Worm (Caenorhabditis elegans): Measurements from ENCODE around the gene fic-1.

DNA sequence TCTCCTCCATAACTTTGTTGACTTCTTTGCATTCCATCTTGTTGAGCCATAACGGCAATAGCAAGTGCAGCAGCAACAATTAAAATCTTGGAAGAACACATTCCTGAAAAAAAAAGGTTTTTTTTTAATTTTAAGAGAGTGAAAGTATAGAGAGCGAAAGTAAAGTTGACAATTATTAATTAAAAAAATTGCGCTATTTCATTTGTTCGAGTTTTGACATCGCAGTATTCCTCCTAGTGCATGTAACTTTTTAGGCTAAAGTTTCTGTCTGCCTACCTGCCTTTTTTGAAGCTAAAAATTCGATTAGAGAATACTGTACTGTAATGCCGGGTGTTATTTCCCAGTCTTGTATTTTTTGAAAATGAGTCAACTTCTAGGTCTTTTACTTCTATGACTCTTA, 45.3 kb upstream of the fic-1 start, which contains the start of gene srlf-12:
- TF ChIP-seq ztf-11 (tag; optimal IDR thresholded peaks at IDR 0.05) (no peak), lsy-2 (tag; optimal IDR thresholded peaks at IDR 0.05) (no peak), elt-3 (tag; optimal IDR thresholded peaks at IDR 0.05) (no peak), nhr-237 (tag; optimal IDR thresholded peaks at IDR 0.05) (no peak), snpc-4 (tag; optimal IDR thresholded peaks at IDR 0.05) (no peak), ces-1 (GFP tag; optimal IDR thresholded peaks at IDR 0.05) (no peak)
